Worm (Caenorhabditis elegans) whole organism, L2 larva: ENCODE data around the gene Y48G9A.11.

ENCODE experiments used
- ama-1 ChIP-seq: fragments of 150-350 bp; optimal IDR thresholded peaks from 2 replicates; lab custom pipeline; 2018; ENCODE audit warnings: inconsistent platforms
- nhr-11 ChIP-seq: fragments of 150-350 bp; optimal IDR thresholded peaks from 2 replicates; lab custom pipeline; 2014; ENCODE audit warnings: missing biosample characterization, missing genetic modification characterization

DNA sequence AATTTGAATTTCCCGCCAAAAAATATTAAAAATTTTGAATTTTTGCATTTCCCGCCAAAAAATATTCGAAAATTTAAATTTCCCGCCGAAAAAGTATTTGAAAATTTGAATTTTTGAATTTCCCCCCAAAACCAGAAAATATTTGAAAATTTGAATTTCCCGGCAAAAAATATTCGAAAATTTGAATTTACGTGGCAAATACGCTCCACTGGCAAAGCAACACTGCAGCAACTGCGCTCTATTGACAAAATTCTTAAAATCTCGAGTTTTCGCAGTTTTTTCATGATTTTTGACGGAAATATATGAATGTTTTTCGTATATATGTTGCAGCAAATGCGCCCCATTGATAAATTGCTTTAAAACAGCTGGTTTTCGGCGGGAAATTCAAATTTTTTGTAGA, 5.3 kb downstream of the Y48G9A.11 start:
- no peak for TF ChIP-seq ama-1
- no peak for TF ChIP-seq nhr-11
